Fruit fly (Drosophila melanogaster) whole organism, wandering third instar larva: ENCODE measurements around the gene Rbm13.

Experiments
- CrebA ChIP-seq: fragments of 200-800 bp; sonication (Bioruptor generic); optimal IDR thresholded peaks from 2 replicates; lab custom pipeline; 2016; ENCODE audit warnings: missing biosample characterization, mild to moderate bottlenecking, missing genetic modification characterization, borderline replicate concordance
- Dfd ChIP-seq: fragments of >200 bp; optimal IDR thresholded peaks from 2 replicates; lab custom pipeline; 2017; ENCODE audit warnings: missing biosample characterization, missing genetic modification characterization
- GATAd ChIP-seq: sonication (Bioruptor generic); optimal IDR thresholded peaks from 2 replicates; lab custom pipeline; 2016; ENCODE audit warnings: missing biosample characterization, missing genetic modification characterization
- N ChIP-seq: fragments of >200 bp; optimal IDR thresholded peaks from 2 replicates; lab custom pipeline; 2018; ENCODE audit warnings: missing biosample characterization, missing external identifiers, missing genetic modification characterization
- OdsH ChIP-seq: fragments of 200-800 bp; sonication (Bioruptor generic); optimal IDR thresholded peaks from 2 replicates; lab custom pipeline; 2016; ENCODE audit warnings: missing biosample characterization, mild to moderate bottlenecking, missing genetic modification characterization
- Sp1 ChIP-seq: fragments of 200-800 bp; sonication (Bioruptor generic); optimal IDR thresholded peaks from 3 replicates; lab custom pipeline; 2019; ENCODE audit warnings: missing biosample characterization, mild to moderate bottlenecking, missing genetic modification characterization, moderate library complexity
- Vsx2 ChIP-seq: fragments of 200-300, 225-300 bp; sonication (Bioruptor generic); optimal IDR thresholded peaks from 2 replicates; lab custom pipeline; 2018; ENCODE audit warnings: missing biosample characterization, missing genetic modification characterization; ENCODE audit not compliant: partially characterized antibody
- dl ChIP-seq, 2 experiments: fragments of 175-275, 200-275 bp in 1 of 2; fragments of 200-275 bp in 1 of 2; sonication (Bioruptor generic); optimal IDR thresholded peaks; lab custom pipeline; 2018; ENCODE audit warnings: mild to moderate bottlenecking in 2 of 2, missing biosample characterization in 2 of 2, missing genetic modification characterization in 2 of 2, moderate library complexity in 2 of 2; ENCODE audit not compliant: partially characterized antibody in 2 of 2, insufficient read depth in 1 of 2
- ey ChIP-seq: fragments of 200-800 bp; sonication (Bioruptor generic); optimal IDR thresholded peaks from 2 replicates; lab custom pipeline; 2016; ENCODE audit warnings: missing biosample characterization, missing genetic modification characterization
- pan ChIP-seq: fragments of >200 bp; optimal IDR thresholded peaks from 2 replicates; lab custom pipeline; 2017
- sv ChIP-seq: fragments of 200-800 bp; sonication (Bioruptor generic); optimal IDR thresholded peaks from 3 replicates; lab custom pipeline; 2016; ENCODE audit warnings: missing biosample characterization, missing genetic modification characterization
- usp ChIP-seq: fragments of >200 bp; optimal IDR thresholded peaks from 2 replicates; lab custom pipeline; 2017; ENCODE audit warnings: missing biosample characterization, missing genetic modification characterization
- woc ChIP-seq: sonication (Bioruptor generic); optimal IDR thresholded peaks from 2 replicates; lab custom pipeline; 2016; ENCODE audit warnings: missing biosample characterization, mild to moderate bottlenecking, missing genetic modification characterization

Gene Rbm13

dm6 chrX:8911878-8912277, 10.4 kb downstream of the Rbm13 start:
- TF ChIP-seq OdsH (GFP tag; lab: Kevin White, UChicago) (no peak), ey (no peak), Vsx2 (GFP tag; lab: Kevin White, UChicago) (no peak), CrebA (GFP tag; lab: Kevin White, UChicago) (no peak), woc (no peak), GATAd (GFP tag; lab: Kevin White, UChicago) (no peak)

dm6 chrX:8923587-8923986, 22.1 kb downstream of the Rbm13 start, which contains the start of the genes CG12661 and CG43255:
TSS of gene CG12661 (minus strand) at chrX:8923687.
TSS of gene CG43255 (plus strand) at chrX:8923960.
- no peak for TF ChIP-seq GATAd (GFP tag; lab: Kevin White, UChicago)
- no peak for TF ChIP-seq dl (GFP tag; optimal IDR thresholded peaks at IDR 0.05; lab: Kevin White, UChicago; ENCODE audit: insufficient read depth in 1 of 2, partially characterized antibody in 2 of 2)
- no peak for TF ChIP-seq pan (lab: Kevin White, UChicago)
- no peak for TF ChIP-seq woc
- TF ChIP-seq sv (GFP tag; lab: Kevin White, UChicago) = no peak
- no peak for TF ChIP-seq Sp1
- no peak for TF ChIP-seq N (GFP tag; lab: Kevin White, UChicago)

DNA sequence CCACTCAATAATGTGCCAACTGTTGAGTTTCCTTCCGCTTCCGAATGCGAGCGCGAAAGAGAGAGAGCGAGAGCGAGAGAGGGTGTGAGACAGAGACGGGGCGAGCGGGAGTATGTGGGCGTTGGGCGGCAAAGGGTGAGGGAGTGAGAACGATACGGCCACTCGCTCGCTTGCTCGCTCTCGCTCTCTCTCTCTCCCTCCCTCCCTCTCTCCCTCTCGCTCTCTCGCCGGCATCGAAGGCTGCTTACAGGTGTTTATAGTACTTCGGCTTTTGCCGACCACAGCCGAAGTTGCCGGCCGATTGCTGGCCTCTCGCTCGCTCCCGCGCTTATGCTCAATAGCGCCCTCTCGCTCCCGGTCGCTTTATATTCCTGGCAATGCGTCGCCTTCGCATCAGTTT, 23.3 kb downstream of the Rbm13 start:
- no peak for TF ChIP-seq usp
- TF ChIP-seq Dfd (GFP tag; lab: Kevin White, UChicago) = no peak
